Worm (Caenorhabditis elegans) whole organism, late embryonic: ENCODE results near the gene ttr-6.

Experiments
- C38D4.7 ChIP-seq: fragments of 200-800 bp; sonication (Bioruptor generic); optimal IDR thresholded peaks from 2 replicates; lab custom pipeline; 2018; ENCODE audit warnings: mild to moderate bottlenecking, missing genetic modification characterization, moderate library complexity, missing compliant biosample characterization
- K09A11.1 ChIP-seq: sonication (generic microtip); optimal IDR thresholded peaks from 2 replicates; lab custom pipeline; 2017; ENCODE audit warnings: antibody characterized with exemption, mild to moderate bottlenecking, missing genetic modification characterization, missing compliant biosample characterization; ENCODE audit not compliant: insufficient read depth
- ama-1 ChIP-seq: fragments of 150-350 bp; optimal IDR thresholded peaks from 2 replicates; lab custom pipeline; 2014
- dve-1 ChIP-seq: sonication (generic microtip); optimal IDR thresholded peaks from 2 replicates; lab custom pipeline; 2017; ENCODE audit warnings: antibody characterized with exemption, mild to moderate bottlenecking, missing genetic modification characterization, missing compliant biosample characterization
- fax-1 ChIP-seq: sonication (generic microtip); optimal IDR thresholded peaks from 2 replicates; lab custom pipeline; 2016; ENCODE audit warnings: missing genotype, missing genetic modification characterization, missing compliant biosample characterization
- fkh-6 ChIP-seq: sonication (generic microtip); optimal IDR thresholded peaks from 2 replicates; lab custom pipeline; 2016; ENCODE audit warnings: missing genetic modification characterization, missing compliant biosample characterization
- mec-3 ChIP-seq: sonication (generic microtip); optimal IDR thresholded peaks from 2 replicates; lab custom pipeline; 2016; ENCODE audit warnings: borderline replicate concordance, missing genetic modification characterization, missing compliant biosample characterization
- nhr-11 ChIP-seq: fragments of 150-350 bp; optimal IDR thresholded peaks from 2 replicates; lab custom pipeline; 2014; ENCODE audit warnings: missing biosample characterization, missing genetic modification characterization
- npax-4 ChIP-seq: sonication (generic microtip); optimal IDR thresholded peaks from 2 replicates; lab custom pipeline; 2016; ENCODE audit warnings: missing genetic modification characterization, missing compliant biosample characterization
- pag-3 ChIP-seq: sonication (generic microtip); optimal IDR thresholded peaks from 2 replicates; lab custom pipeline; 2016; ENCODE audit warnings: missing compliant biosample characterization, missing genetic modification characterization, borderline replicate concordance
- pax-1 ChIP-seq: fragments of 150-350 bp; optimal IDR thresholded peaks from 2 replicates; lab custom pipeline; 2014; ENCODE audit warnings: missing biosample characterization, missing genetic modification characterization
- rnt-1 ChIP-seq: sonication (generic microtip); optimal IDR thresholded peaks from 2 replicates; lab custom pipeline; 2016; ENCODE audit warnings: missing genetic modification characterization, missing compliant biosample characterization
- ttx-3 ChIP-seq: sonication (generic microtip); optimal IDR thresholded peaks from 2 replicates; lab custom pipeline; 2016; ENCODE audit warnings: missing genetic modification reagents, missing genetic modification characterization, missing compliant biosample characterization

DNA sequence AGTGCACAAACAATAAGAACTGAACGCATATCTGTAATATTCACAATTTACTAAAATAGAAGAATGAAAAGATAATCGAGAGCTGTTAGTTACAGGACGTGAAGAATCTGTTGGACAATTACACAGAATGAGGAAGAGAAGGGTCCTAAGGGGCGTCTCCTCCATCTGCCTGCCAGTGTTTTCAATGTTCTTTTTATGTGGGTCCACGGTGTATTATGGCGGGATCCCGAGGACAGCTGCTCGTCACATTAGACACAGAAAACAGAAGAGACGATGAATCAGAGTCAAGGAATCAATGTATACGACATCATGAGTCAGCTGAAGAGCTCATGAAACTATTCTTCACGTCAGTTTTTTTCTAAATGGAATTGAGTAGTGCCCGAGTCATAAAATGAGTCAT is at the start of gene ttr-6:
- no peak for TF ChIP-seq C38D4.7 (GFP tag; lab: Kevin White, UChicago)
- no peak for TF ChIP-seq pax-1 (tag; lab: Kevin White, UChicago)
- TF ChIP-seq ttx-3 (tag; lab: Kevin White, UChicago), result no peak
- no peak for TF ChIP-seq ama-1 (lab: Kevin White, UChicago)
- TF ChIP-seq nhr-11, result no peak
- no peak for TF ChIP-seq rnt-1
- TF ChIP-seq npax-4 (tag; lab: Kevin White, UChicago), result no peak
- TF ChIP-seq pag-3 (tag; lab: Kevin White, UChicago), result no peak
- no peak for TF ChIP-seq mec-3 (tag; lab: Kevin White, UChicago)
- no peak for TF ChIP-seq fkh-6 (tag; lab: Kevin White, UChicago)
- TF ChIP-seq fax-1 (tag; lab: Kevin White, UChicago), result no peak
- TF ChIP-seq K09A11.1 (tag; lab: Kevin White, UChicago), result no peak
- TF ChIP-seq dve-1 (tag; lab: Kevin White, UChicago), result no peak
